Fruit fly (Drosophila melanogaster): Measurements from ENCODE around the gene Rac1.

Gene Rac1

DNA sequence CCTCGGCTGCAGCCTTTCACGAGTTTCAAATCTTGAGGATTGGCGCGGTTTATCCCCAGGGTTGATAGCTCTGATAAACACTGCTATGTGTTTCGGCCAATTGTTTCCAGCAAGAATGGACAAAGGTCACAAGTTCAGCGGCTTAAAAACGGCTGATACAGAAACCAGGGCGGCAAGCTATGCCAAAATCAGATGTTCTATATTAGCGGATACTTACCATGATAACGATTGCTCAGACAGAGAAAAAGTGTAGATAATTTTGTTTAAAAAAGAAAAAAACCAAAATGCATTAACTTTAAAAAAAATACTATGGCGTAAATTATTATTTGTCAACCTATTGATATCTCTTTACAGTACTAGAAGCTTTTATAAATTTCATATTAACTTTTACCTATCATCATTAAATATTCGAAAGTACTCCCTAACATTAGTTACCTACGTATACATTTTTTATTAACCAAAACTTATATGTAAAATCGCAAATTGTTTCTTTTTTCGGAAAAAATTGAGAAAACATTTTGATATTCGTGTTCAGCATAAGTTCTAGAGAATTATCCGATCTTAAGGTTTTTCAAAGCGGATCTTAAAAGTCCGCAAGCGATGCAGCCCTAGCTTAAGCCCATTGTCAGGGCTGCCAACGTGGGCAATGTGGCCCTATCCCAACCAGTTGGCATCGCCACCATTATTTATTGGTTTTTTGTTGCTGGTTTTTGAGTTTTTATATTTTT is 10.7 kb upstream of the Rac1 start, which contains the start of the genes sturkopf and Herc4 (continued):
- TF ChIP-seq CG33557 (GFP tag; optimal IDR thresholded peaks at IDR 0.05): peak; percentile 65
- peak; percentile 69 for TF ChIP-seq Mrtf (GFP tag; IDR thresholded peaks at IDR 0.05)
- peak; percentile 39; the same call in 1 of the 2 replicates for TF ChIP-seq ttk (GFP tag; IDR thresholded peaks at IDR 0.05)
- peak; percentile 86 for TF ChIP-seq Abd-B (GFP tag; optimal IDR thresholded peaks at IDR 0.05)
- peak; percentile 40 for TF ChIP-seq Dad (GFP tag; optimal IDR thresholded peaks at IDR 0.05)
- peak; percentile 40; the same call in 1 of the 3 replicates for TF ChIP-seq CG11695 (GFP tag; IDR thresholded peaks at IDR 0.05)
- TF ChIP-seq CG7745 (tag; optimal IDR thresholded peaks at IDR 0.05): no peak
- no peak for TF ChIP-seq CG10431 (GFP tag; optimal IDR thresholded peaks at IDR 0.05)
- no peak for TF ChIP-seq D (optimal IDR thresholded peaks at IDR 0.05)
- TF ChIP-seq D (GFP tag; optimal IDR thresholded peaks at IDR 0.05): no peak
- TF ChIP-seq CG12942 (GFP tag; optimal IDR thresholded peaks at IDR 0.05): peak; percentile 60
- TF ChIP-seq zfh1 (GFP tag; IDR thresholded peaks at IDR 0.05): peak; percentile 52; the same call in 2 of the 3 replicates
- no peak for TF ChIP-seq scrt (GFP tag; optimal IDR thresholded peaks at IDR 0.05)
- peak; percentile 12; the same call in 1 of the 2 replicates for TF ChIP-seq cas (GFP tag; IDR thresholded peaks at IDR 0.05)
- no peak for TF ChIP-seq ham (GFP tag; IDR thresholded peaks at IDR 0.05)
- TF ChIP-seq Vsx1 (GFP tag; optimal IDR thresholded peaks at IDR 0.05): no peak
- TF ChIP-seq CG6654 (GFP tag; optimal IDR thresholded peaks at IDR 0.05): no peak
- peak; percentile 80 for TF ChIP-seq slbo (GFP tag; IDR thresholded peaks at IDR 0.05)
- TF ChIP-seq HmgD (GFP tag; optimal IDR thresholded peaks at IDR 0.05): peak; percentile 37
- no peak for TF ChIP-seq CG10565 (GFP tag; optimal IDR thresholded peaks at IDR 0.05)
- peak; percentile 65; the same call in 1 of the 2 replicates for TF ChIP-seq lmd (GFP tag; IDR thresholded peaks at IDR 0.05)
- TF ChIP-seq bbx (GFP tag; IDR thresholded peaks at IDR 0.05; ENCODE audit: partially characterized antibody): 0 out of 2 replicates have a peak, but pooled peaks have one; percentile 7
- TF ChIP-seq Ada2b (GFP tag; IDR thresholded peaks at IDR 0.05): 0 out of 2 replicates have a peak, but pooled peaks have one; percentile 41
- TF ChIP-seq al (GFP tag; IDR thresholded peaks at IDR 0.05): peak; percentile 24
- peak; percentile 77 for TF ChIP-seq CG7839 (tag; optimal IDR thresholded peaks at IDR 0.05)
- TF ChIP-seq zen (tag; optimal IDR thresholded peaks at IDR 0.05): no peak
- TF ChIP-seq YL-1 (GFP tag; optimal IDR thresholded peaks at IDR 0.05): peak; percentile 55
- no peak for TF ChIP-seq emc (GFP tag; optimal IDR thresholded peaks at IDR 0.05)
- TF ChIP-seq CG8478 (optimal IDR thresholded peaks at IDR 0.05): no peak
- TF ChIP-seq E2f2 (GFP tag; IDR thresholded peaks at IDR 0.05): peak; percentile 38; the same call in 1 of the 2 replicates
- TF ChIP-seq CG15011 (GFP tag; optimal IDR thresholded peaks at IDR 0.05): no peak
- TF ChIP-seq Gug (GFP tag; IDR thresholded peaks at IDR 0.05): peak; percentile 62; the same call in 3 of the 4 replicates
- TF ChIP-seq CG10147 (GFP tag; optimal IDR thresholded peaks at IDR 0.05): peak; percentile 55
- peak; percentile 59 for TF ChIP-seq nerfin-1 (tag; optimal IDR thresholded peaks at IDR 0.05)
- no peak for TF ChIP-seq vnd (GFP tag; IDR thresholded peaks at IDR 0.05; ENCODE audit: partially characterized antibody)
- no peak for TF ChIP-seq sc (optimal IDR thresholded peaks at IDR 0.05)
- TF ChIP-seq sc (GFP tag; optimal IDR thresholded peaks at IDR 0.05): peak; percentile 64
- TF ChIP-seq CG4360 (GFP tag; IDR thresholded peaks at IDR 0.05): no peak
- TF ChIP-seq CG2129 (GFP tag; IDR thresholded peaks at IDR 0.05; ENCODE audit: partially characterized antibody): no peak
- TF ChIP-seq Drgx (GFP tag; IDR thresholded peaks at IDR 0.05): 0 out of 2 replicates have a peak, but pooled peaks have one; percentile 27
- peak; percentile 49 for TF ChIP-seq Dref (GFP tag; IDR thresholded peaks at IDR 0.05)
- peak; percentile 43 for TF ChIP-seq twi (tag; optimal IDR thresholded peaks at IDR 0.05)
- TF ChIP-seq nom (GFP tag; optimal IDR thresholded peaks at IDR 0.05): peak; percentile 23
- TF ChIP-seq inv (GFP tag; IDR thresholded peaks at IDR 0.05; ENCODE audit: partially characterized antibody): no peak
- peak; percentile 34; the same call in 1 of the 3 replicates for TF ChIP-seq jigr1 (GFP tag; IDR thresholded peaks at IDR 0.05)
- peak; percentile 39 for TF ChIP-seq psq (GFP tag; optimal IDR thresholded peaks at IDR 0.05)
- TF ChIP-seq pfk (GFP tag; optimal IDR thresholded peaks at IDR 0.05): no peak
- TF ChIP-seq ab (GFP tag; optimal IDR thresholded peaks at IDR 0.05): peak; percentile 56
- no peak for TF ChIP-seq HLHmδ (GFP tag; optimal IDR thresholded peaks at IDR 0.05)
- peak; percentile 43 for TF ChIP-seq CG13123 (GFP tag; optimal IDR thresholded peaks at IDR 0.05)

Data from whole organism, embryonic.